Comparison of ENCODE assay signal across 3 worm cellular contexts in the genomic region with DNA sequence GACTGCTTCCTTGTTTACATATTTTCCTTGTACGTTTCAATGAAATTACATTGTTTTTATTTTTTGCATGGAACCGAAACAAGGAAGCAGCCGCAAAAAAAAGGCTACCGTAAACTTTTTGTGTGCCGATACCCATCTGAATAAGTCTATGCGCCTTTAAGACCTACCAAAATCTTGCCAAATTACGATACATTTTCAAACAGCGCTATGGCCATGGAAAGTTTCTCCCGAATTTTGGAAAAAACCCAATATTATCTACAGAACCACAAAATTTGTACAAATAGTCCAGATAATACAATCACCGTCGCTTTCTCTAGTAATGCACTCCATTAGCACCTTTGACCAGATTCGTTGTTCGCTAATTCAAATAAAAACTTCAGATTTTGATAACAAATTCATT.
A peak's percentile ranks its signal among the peaks of the same experiment; 100 is the strongest.
TF ChIP-seq lines count a peak whose summit lies in the region.

No protein-coding gene starts in this region.

TF ChIP-seq in whole organism, L3 larva, 47 proteins besides CTCF, POLR2A, EP300 and RAD21:
- TF ChIP-seq lin-15B (tag; optimal IDR thresholded peaks at IDR 0.05; lab: Kevin White, UChicago): no peak
- TF ChIP-seq nhr-77 (tag; optimal IDR thresholded peaks at IDR 0.05; lab: Kevin White, UChicago): peak; percentile 7

TF ChIP-seq in whole organism, L4 larva, 104 proteins besides CTCF, POLR2A, EP300 and RAD21 (continues in another document):
- TF ChIP-seq nhr-237 (tag; optimal IDR thresholded peaks at IDR 0.05; lab: Kevin White, UChicago) (no peak), hmg-1.1 (GFP tag; IDR thresholded peaks at IDR 0.05; lab: Robert Waterston, UW) (no peak), arid-1 (GFP tag; conservative IDR thresholded peaks at IDR 0.05; lab: Robert Waterston, UW) (0 out of 2 replicates have a peak, but pooled peaks have one; percentile 36), mep-1 (tag; optimal IDR thresholded peaks at IDR 0.05; lab: Kevin White, UChicago) (no peak), daf-8 (GFP tag; IDR thresholded peaks at IDR 0.05; lab: Robert Waterston, UW) (no peak), set-16 (GFP tag; IDR thresholded peaks at IDR 0.05; lab: Robert Waterston, UW) (no peak), saeg-2 (GFP tag; IDR thresholded peaks at IDR 0.05; lab: Robert Waterston, UW) (no peak), nhr-102 (tag; optimal IDR thresholded peaks at IDR 0.05; lab: Kevin White, UChicago) (no peak), egl-43 (GFP tag; IDR thresholded peaks at IDR 0.05; lab: Robert Waterston, UW) (no peak), zfp-2 (tag; optimal IDR thresholded peaks at IDR 0.05; lab: Kevin White, UChicago) (no peak), lin-38 (GFP tag; IDR thresholded peaks at IDR 0.05; lab: Robert Waterston, UW) (peak; percentile 40; the same call in 1 of the 2 replicates), fos-1 (tag; optimal IDR thresholded peaks at IDR 0.05; lab: Kevin White, UChicago) (no peak), nhr-10 (tag; optimal IDR thresholded peaks at IDR 0.05; lab: Kevin White, UChicago) (no peak), ceh-82 (tag; optimal IDR thresholded peaks at IDR 0.05; lab: Kevin White, UChicago) (no peak), hif-1 (tag; optimal IDR thresholded peaks at IDR 0.05; lab: Kevin White, UChicago) (no peak), ztf-11 (tag; optimal IDR thresholded peaks at IDR 0.05; lab: Kevin White, UChicago) (no peak), Y48G9A.11 (GFP tag; IDR thresholded peaks at IDR 0.05; lab: Robert Waterston, UW) (peak; percentile 56), zip-2 (tag; optimal IDR thresholded peaks at IDR 0.05; lab: Kevin White, UChicago) (no peak), snpc-4 (tag; optimal IDR thresholded peaks at IDR 0.05; lab: Kevin White, UChicago) (no peak), nhr-25 (tag; optimal IDR thresholded peaks at IDR 0.05; lab: Kevin White, UChicago; ENCODE audit: borderline replicate concordance, insufficient read depth) (no peak), nhr-42 (GFP tag; IDR thresholded peaks at IDR 0.05; lab: Robert Waterston, UW) (no peak), aha-1 (tag; lab: Kevin White, UChicago) (peak; percentile 43), mdt-29 (GFP tag; IDR thresholded peaks at IDR 0.05; lab: Robert Waterston, UW) (no peak), dmd-8 (GFP tag; IDR thresholded peaks at IDR 0.05; lab: Robert Waterston, UW) (no peak), ceh-28 (tag; optimal IDR thresholded peaks at IDR 0.05; lab: Kevin White, UChicago) (no peak), ceh-44 (GFP tag; IDR thresholded peaks at IDR 0.05; lab: Robert Waterston, UW) (no peak), zag-1 (tag; optimal IDR thresholded peaks at IDR 0.05; lab: Kevin White, UChicago) (no peak), nhr-11 (tag; optimal IDR thresholded peaks at IDR 0.05; lab: Kevin White, UChicago) (no peak), spr-1 (tag; optimal IDR thresholded peaks at IDR 0.05; lab: Kevin White, UChicago) (no peak), ceh-62 (tag; optimal IDR thresholded peaks at IDR 0.05; lab: Kevin White, UChicago) (no peak), F26F4.8 (GFP tag; conservative IDR thresholded peaks at IDR 0.05; lab: Robert Waterston, UW) (no peak), ces-1 (GFP tag; optimal IDR thresholded peaks at IDR 0.05; lab: Kevin White, UChicago) (no peak), snpc-1.2 (GFP tag; IDR thresholded peaks at IDR 0.05; lab: Robert Waterston, UW) (peak; percentile 35; the same call in 1 of the 2 replicates), php-3 (GFP tag; IDR thresholded peaks at IDR 0.05; lab: Robert Waterston, UW) (no peak), daf-12 (tag; optimal IDR thresholded peaks at IDR 0.05; lab: Kevin White, UChicago) (no peak), skn-1 (tag; optimal IDR thresholded peaks at IDR 0.05; lab: Kevin White, UChicago) (no peak), tra-1 (GFP tag; IDR thresholded peaks at IDR 0.05; lab: Robert Waterston, UW) (no peak), daf-16 (GFP tag; optimal IDR thresholded peaks at IDR 0.05; lab: Kevin White, UChicago) (no peak), daf-16 (tag; optimal IDR thresholded peaks at IDR 0.05; lab: Kevin White, UChicago) (peak; percentile 22), lsy-2 (tag; optimal IDR thresholded peaks at IDR 0.05; lab: Kevin White, UChicago) (no peak), pha-4 (GFP tag; IDR thresholded peaks at IDR 0.05; lab: Robert Waterston, UW) (no peak), pha-4 (tag; optimal IDR thresholded peaks at IDR 0.05; lab: Kevin White, UChicago) (no peak), nhr-76 (tag; optimal IDR thresholded peaks at IDR 0.05; lab: Kevin White, UChicago) (no peak), mdl-1 (tag; optimal IDR thresholded peaks at IDR 0.05; lab: Kevin White, UChicago) (no peak), Y105C5A.15 (GFP tag; IDR thresholded peaks at IDR 0.05; lab: Robert Waterston, UW) (no peak)

TF ChIP-seq in whole organism, young adult, 124 proteins besides CTCF, POLR2A, EP300 and RAD21:
- TF ChIP-seq rcor-1 (GFP tag; IDR thresholded peaks at IDR 0.05; lab: Robert Waterston, UW) (peak; percentile 38), snpc-1.3 (tag; optimal IDR thresholded peaks at IDR 0.05; lab: Kevin White, UChicago; ENCODE audit: insufficient read depth) (no peak), dpl-1 (GFP tag; optimal IDR thresholded peaks at IDR 0.05; lab: Kevin White, UChicago) (no peak), F39B2.1 (GFP tag; IDR thresholded peaks at IDR 0.05; lab: Robert Waterston, UW) (no peak), B0336.3 (GFP tag; IDR thresholded peaks at IDR 0.05; lab: Robert Waterston, UW) (peak; percentile 76), F49E8.2 (tag; optimal IDR thresholded peaks at IDR 0.05; lab: Kevin White, UChicago; ENCODE audit: insufficient read depth) (peak; percentile 50), madf-6 (GFP tag; IDR thresholded peaks at IDR 0.05; lab: Robert Waterston, UW) (peak; percentile 56), hrde-1 (tag; optimal IDR thresholded peaks at IDR 0.05; lab: Kevin White, UChicago; ENCODE audit: borderline replicate concordance) (peak; percentile 76), tlf-1 (GFP tag; optimal IDR thresholded peaks at IDR 0.05; lab: Kevin White, UChicago) (peak; percentile 30), nhr-27 (tag; optimal IDR thresholded peaks at IDR 0.05; lab: Kevin White, UChicago) (no peak), him-1 (tag; optimal IDR thresholded peaks at IDR 0.05; lab: Kevin White, UChicago) (peak; percentile 51), lin-26 (GFP tag; IDR thresholded peaks at IDR 0.05; lab: Robert Waterston, UW) (no peak), lin-54 (GFP tag; optimal IDR thresholded peaks at IDR 0.05; lab: Kevin White, UChicago) (peak; percentile 49), ekl-4 (GFP tag; IDR thresholded peaks at IDR 0.05; lab: Robert Waterston, UW) (peak; percentile 53; the same call in 1 of the 2 replicates), ztf-22 (GFP tag; optimal IDR thresholded peaks at IDR 0.05; lab: Kevin White, UChicago) (no peak), Y56A3A.18 (GFP tag; IDR thresholded peaks at IDR 0.05; lab: Robert Waterston, UW) (peak; percentile 78), unc-62 (GFP tag; optimal IDR thresholded peaks at IDR 0.05; lab: Kevin White, UChicago) (no peak), D2030.7 (GFP tag; IDR thresholded peaks at IDR 0.05; lab: Robert Waterston, UW) (peak; percentile 27; the same call in 1 of the 2 replicates), C17E4.6 (GFP tag; IDR thresholded peaks at IDR 0.05; lab: Robert Waterston, UW) (0 out of 2 replicates have a peak, but pooled peaks have one; percentile 33), lsl-1 (GFP tag; optimal IDR thresholded peaks at IDR 0.05; lab: Kevin White, UChicago) (peak; percentile 54), ztf-18 (tag; optimal IDR thresholded peaks at IDR 0.05; lab: Kevin White, UChicago) (peak; percentile 15), ceh-100 (GFP tag; IDR thresholded peaks at IDR 0.05; lab: Robert Waterston, UW) (peak; percentile 20; the same call in 1 of the 2 replicates), die-1 (tag; optimal IDR thresholded peaks at IDR 0.05; lab: Kevin White, UChicago) (peak; percentile 19), madf-3 (GFP tag; IDR thresholded peaks at IDR 0.05; lab: Robert Waterston, UW) (0 out of 2 replicates have a peak, but pooled peaks have one; percentile 31), snpc-3.4 (tag; optimal IDR thresholded peaks at IDR 0.05; lab: Kevin White, UChicago) (peak; percentile 13), Y95B8A.8 (GFP tag; IDR thresholded peaks at IDR 0.05; lab: Robert Waterston, UW) (no peak), snpc-4 (GFP tag; optimal IDR thresholded peaks at IDR 0.05; lab: Kevin White, UChicago) (peak; percentile 2), snpc-4 (tag; optimal IDR thresholded peaks at IDR 0.05; lab: Kevin White, UChicago) (peak in 1 of 4 experiments; percentile 48)
